Worm (Caenorhabditis elegans) whole organism, L1 larva: Measurements from ENCODE around the gene str-253.

Source experiments
- C04F5.9 ChIP-seq: sonication (generic microtip); optimal IDR thresholded peaks from 2 replicates; lab custom pipeline; 2016; ENCODE audit warnings: missing genetic modification characterization, missing compliant biosample characterization
- C34B4.2 ChIP-seq: sonication (generic microtip); optimal IDR thresholded peaks from 2 replicates; lab custom pipeline; 2017; ENCODE audit warnings: mild to moderate bottlenecking, missing genetic modification characterization, missing compliant biosample characterization
- F16B12.6 ChIP-seq: fragments of 150-350 bp; optimal IDR thresholded peaks from 2 replicates; lab custom pipeline; 2014; ENCODE audit warnings: missing biosample characterization, missing genetic modification characterization
- aly-2 ChIP-seq: fragments of 150-350 bp; optimal IDR thresholded peaks from 2 replicates; lab custom pipeline; 2014; ENCODE audit warnings: missing biosample characterization, missing genetic modification characterization
- blmp-1 ChIP-seq: fragments of 150-350 bp; optimal IDR thresholded peaks from 2 replicates; lab custom pipeline; 2014; ENCODE audit warnings: missing biosample characterization, missing genetic modification characterization
- ceh-8 ChIP-seq: fragments of 200-800 bp; sonication (Bioruptor generic); optimal IDR thresholded peaks from 2 replicates; lab custom pipeline; 2018; ENCODE audit warnings: mild to moderate bottlenecking, missing genetic modification characterization, moderate library complexity, missing compliant biosample characterization
- ceh-90 ChIP-seq: sonication (generic microtip); optimal IDR thresholded peaks from 2 replicates; lab custom pipeline; 2016; ENCODE audit warnings: missing genetic modification characterization, missing compliant biosample characterization
- ces-1 ChIP-seq: fragments of 150-350 bp; optimal IDR thresholded peaks from 2 replicates; lab custom pipeline; 2014; ENCODE audit warnings: missing biosample characterization, missing genetic modification reagents, missing genetic modification characterization
- dpl-1 ChIP-seq, 3 experiments: fragments of 150-350 bp in 2 of 3; sonication (generic microtip) in 1 of 3; optimal IDR thresholded peaks; 2 replicates each; lab custom pipeline; 2014 to 2017; ENCODE audit warnings: missing biosample characterization in 3 of 3, missing genetic modification characterization in 3 of 3, missing genetic modification reagents in 3 of 3
- efl-1 ChIP-seq, 4 experiments: fragments of 150-350 bp; optimal IDR thresholded peaks in 3 of 4; peaks in 1 of 4; 1 replicate in 1 of 4; 2 replicates in 3 of 4; lab custom pipeline; 2014; ENCODE audit warnings: missing biosample characterization in 2 of 4, missing genetic modification characterization in 2 of 4, missing genetic modification reagents in 2 of 4
- egl-13 ChIP-seq: sonication (generic microtip); optimal IDR thresholded peaks from 2 replicates; lab custom pipeline; 2016; ENCODE audit warnings: missing genotype, missing genetic modification reagents, missing genetic modification characterization, missing compliant biosample characterization
- egl-27 ChIP-seq, 2 experiments: fragments of 150-350 bp in 1 of 2; sonication (generic microtip); optimal IDR thresholded peaks; 3 replicates each; lab custom pipeline; 2017 to 2018; ENCODE audit warnings: missing biosample characterization in 2 of 2, missing genetic modification characterization in 2 of 2, missing genetic modification reagents in 2 of 2
- elt-2 ChIP-seq: sonication (generic microtip); optimal IDR thresholded peaks from 2 replicates; lab custom pipeline; 2016; ENCODE audit warnings: missing genetic modification characterization, mild to moderate bottlenecking, inconsistent platforms, missing compliant biosample characterization, missing genetic modification reagents
- elt-3 ChIP-seq, 6 experiments: fragments of 150-350 bp in 1 of 6; sonication (generic microtip); optimal IDR thresholded peaks; 2 replicates each; lab custom pipeline; 2017 to 2018; ENCODE audit warnings: missing biosample characterization in 6 of 6, missing genetic modification characterization in 6 of 6, inconsistent platforms in 1 of 6
- fkh-4 ChIP-seq: sonication (generic microtip); optimal IDR thresholded peaks from 2 replicates; lab custom pipeline; 2016; ENCODE audit warnings: missing compliant biosample characterization, missing genetic modification characterization, borderline replicate concordance
- fos-1 ChIP-seq: fragments of 150-350 bp; optimal IDR thresholded peaks from 2 replicates; lab custom pipeline; 2014; ENCODE audit warnings: missing biosample characterization, missing genetic modification characterization
- hlh-17 ChIP-seq: fragments of 200-800 bp; sonication (Bioruptor generic); optimal IDR thresholded peaks from 2 replicates; lab custom pipeline; 2018; ENCODE audit warnings: missing genetic modification characterization, mild to moderate bottlenecking, missing compliant biosample characterization, moderate library complexity, borderline replicate concordance
- hlh-4 ChIP-seq: sonication (generic microtip); optimal IDR thresholded peaks from 2 replicates; lab custom pipeline; 2016; ENCODE audit warnings: mild to moderate bottlenecking, missing genetic modification characterization, missing compliant biosample characterization
- isw-1 ChIP-seq: fragments of 200-800 bp; sonication (Bioruptor generic); IDR thresholded peaks from 2 replicates; pipeline ENCODE4 v1.3.6; 2022; ENCODE audit warnings: missing genetic modification characterization, missing compliant biosample characterization
- lin-15B ChIP-seq: fragments of 150-350 bp; sonication (generic microtip); optimal IDR thresholded peaks from 3 replicates; lab custom pipeline; 2014; ENCODE audit warnings: missing biosample characterization, missing genetic modification characterization
- lin-35 ChIP-seq, 2 experiments: fragments of 150-350 bp; optimal IDR thresholded peaks; 2 replicates each; lab custom pipeline; 2014; ENCODE audit warnings: missing biosample characterization in 2 of 2, missing genetic modification characterization in 2 of 2, missing genetic modification reagents in 2 of 2
- mdl-1 ChIP-seq, 2 experiments: fragments of 150-350 bp; optimal IDR thresholded peaks; 2 replicates each; lab custom pipeline; 2014 to 2017; ENCODE audit warnings: missing biosample characterization in 2 of 2, missing genetic modification characterization in 2 of 2, inconsistent platforms in 1 of 2
- mef-2 ChIP-seq: fragments of 150-350 bp; optimal IDR thresholded peaks from 2 replicates; lab custom pipeline; 2014; ENCODE audit warnings: missing biosample characterization, missing genetic modification characterization
- nhr-11 ChIP-seq: fragments of 150-350 bp; optimal IDR thresholded peaks from 2 replicates; lab custom pipeline; 2014; ENCODE audit warnings: missing biosample characterization, missing genetic modification characterization
- nhr-12 ChIP-seq: sonication (generic microtip); optimal IDR thresholded peaks from 2 replicates; lab custom pipeline; 2017; ENCODE audit warnings: missing biosample characterization, missing genetic modification characterization
- nhr-20 ChIP-seq: sonication (generic microtip); optimal IDR thresholded peaks from 2 replicates; lab custom pipeline; 2016; ENCODE audit warnings: mild to moderate bottlenecking, missing genetic modification characterization, missing compliant biosample characterization
- nhr-237 ChIP-seq: fragments of 150-350 bp; optimal IDR thresholded peaks from 2 replicates; lab custom pipeline; 2014; ENCODE audit warnings: missing biosample characterization, missing genetic modification characterization
- nhr-47 ChIP-seq: sonication (generic microtip); optimal IDR thresholded peaks from 2 replicates; lab custom pipeline; 2016; ENCODE audit warnings: mild to moderate bottlenecking, missing genetic modification characterization, moderate library complexity, missing compliant biosample characterization
- nhr-71 ChIP-seq: sonication (generic microtip); optimal IDR thresholded peaks from 2 replicates; lab custom pipeline; 2016; ENCODE audit warnings: mild to moderate bottlenecking, missing genetic modification characterization, moderate library complexity, missing compliant biosample characterization
- nhr-85 ChIP-seq: sonication (generic microtip); peaks from one replicate; lab custom pipeline; 2016; ENCODE audit warnings: missing genetic modification characterization, inconsistent platforms, missing compliant biosample characterization
- nhr-90 ChIP-seq: sonication (generic microtip); optimal IDR thresholded peaks from 2 replicates; lab custom pipeline; 2016; ENCODE audit warnings: mild to moderate bottlenecking, missing genetic modification characterization, missing compliant biosample characterization; ENCODE audit not compliant: poor library complexity
- pax-3 ChIP-seq: fragments of 200-800 bp; sonication (Bioruptor generic); optimal IDR thresholded peaks from 2 replicates; lab custom pipeline; 2018; ENCODE audit warnings: mild to moderate bottlenecking, missing genetic modification characterization, moderate library complexity, missing compliant biosample characterization
- snpc-4 ChIP-seq: fragments of 150-350 bp; optimal IDR thresholded peaks from 2 replicates; lab custom pipeline; 2014; ENCODE audit warnings: missing biosample characterization, missing genetic modification characterization
- snu-23 ChIP-seq: sonication (generic microtip); optimal IDR thresholded peaks from 2 replicates; lab custom pipeline; 2016; ENCODE audit warnings: missing genetic modification characterization, missing compliant biosample characterization
- sox-4 ChIP-seq: sonication (generic microtip); optimal IDR thresholded peaks from 2 replicates; lab custom pipeline; 2016; ENCODE audit warnings: missing genetic modification characterization, missing compliant biosample characterization
- swsn-7 ChIP-seq: sonication (generic microtip); optimal IDR thresholded peaks from 2 replicates; lab custom pipeline; 2016; ENCODE audit warnings: missing genetic modification characterization, missing compliant biosample characterization
- unc-30 ChIP-seq: sonication (generic microtip); optimal IDR thresholded peaks from 2 replicates; lab custom pipeline; 2017; ENCODE audit warnings: missing biosample characterization, missing genetic modification characterization
- unc-86 ChIP-seq: sonication (generic microtip); optimal IDR thresholded peaks from 2 replicates; lab custom pipeline; 2016; ENCODE audit warnings: missing genetic modification characterization, missing compliant biosample characterization
- unc-98 ChIP-seq: fragments of 200-800 bp; sonication (Bioruptor generic); IDR thresholded peaks from 2 replicates; pipeline ENCODE4 v1.3.6; 2022; ENCODE audit warnings: missing genetic modification characterization, missing compliant biosample characterization
- zip-4 ChIP-seq: fragments of 200-800 bp; sonication (Bioruptor generic); optimal IDR thresholded peaks from 2 replicates; lab custom pipeline; 2018; ENCODE audit warnings: mild to moderate bottlenecking, missing genetic modification characterization, moderate library complexity, missing compliant biosample characterization

Gene str-253

ce11 chrV:2214428-2215038 lies 39.9 kb downstream of the str-253 start, which contains the start of gene nhr-184 (continued):
- no peak for TF ChIP-seq snpc-4 (tag; lab: Kevin White, UChicago)
- TF ChIP-seq blmp-1 (tag; lab: Kevin White, UChicago), result peak; percentile 2
- no peak for TF ChIP-seq nhr-237 (tag; lab: Kevin White, UChicago)
- TF ChIP-seq fos-1 (tag; lab: Kevin White, UChicago), result no peak
- no peak for TF ChIP-seq ces-1 (GFP tag; lab: Kevin White, UChicago)
- no peak for TF ChIP-seq nhr-85 (tag; lab: Kevin White, UChicago)
- TF ChIP-seq egl-13 (tag; lab: Kevin White, UChicago), result no peak
- TF ChIP-seq hlh-4 (tag; lab: Kevin White, UChicago), result no peak
- no peak for TF ChIP-seq C04F5.9 (tag; lab: Kevin White, UChicago)
- no peak for TF ChIP-seq egl-27 (tag; optimal IDR thresholded peaks at IDR 0.05; lab: Kevin White, UChicago)
- no peak for TF ChIP-seq C34B4.2 (tag; lab: Kevin White, UChicago)
- TF ChIP-seq nhr-12 (tag; lab: Kevin White, UChicago), result no peak
- TF ChIP-seq zip-4 (GFP tag; lab: Kevin White, UChicago), result no peak
- TF ChIP-seq nhr-71 (tag; lab: Kevin White, UChicago), result peak; percentile 11
- TF ChIP-seq elt-3 (tag; optimal IDR thresholded peaks at IDR 0.05; lab: Kevin White, UChicago), result no peak
- peak; percentile 10 for TF ChIP-seq unc-86 (tag; lab: Kevin White, UChicago)
- TF ChIP-seq swsn-7 (tag; lab: Kevin White, UChicago), result no peak
- TF ChIP-seq nhr-47 (tag; lab: Kevin White, UChicago), result no peak
- TF ChIP-seq dpl-1 (GFP tag; optimal IDR thresholded peaks at IDR 0.05; lab: Kevin White, UChicago), result no peak
- no peak for TF ChIP-seq unc-30
- TF ChIP-seq isw-1 (GFP tag; lab: Robert Waterston, UW), result no peak
- no peak for TF ChIP-seq nhr-11
- TF ChIP-seq, all 84 proteins: peak for 10

ce11 chrV:2211936-2212335 lies 42.5 kb downstream of the str-253 start, which contains the start of gene nhr-133:
TSS of gene nhr-133 (minus strand) at chrV:2212118.
- TF ChIP-seq hlh-17 (GFP tag; lab: Kevin White, UChicago) (no peak), nhr-71 (tag; lab: Kevin White, UChicago) (no peak), lin-15B (no peak), C04F5.9 (tag; lab: Kevin White, UChicago) (no peak), ceh-90 (no peak), sox-4 (no peak), aly-2 (tag; lab: Kevin White, UChicago) (no peak), egl-27 (tag; optimal IDR thresholded peaks at IDR 0.05; lab: Kevin White, UChicago) (no peak), nhr-237 (tag; lab: Kevin White, UChicago) (no peak), nhr-20 (tag; lab: Kevin White, UChicago) (peak; percentile 73), lin-35 (GFP tag; optimal IDR thresholded peaks at IDR 0.05; lab: Kevin White, UChicago) (peak in 1 of 2 experiments; percentile 45), mef-2 (tag; lab: Kevin White, UChicago) (no peak), efl-1 (optimal IDR thresholded peaks at IDR 0.05; lab: Kevin White, UChicago) (peak in 1 of 2 experiments; percentile 17), efl-1 (GFP tag; optimal IDR thresholded peaks at IDR 0.05 in 1 of 2; lab: Kevin White, UChicago) (no peak), swsn-7 (tag; lab: Kevin White, UChicago) (no peak), F16B12.6 (no peak), blmp-1 (tag; lab: Kevin White, UChicago) (peak; percentile 22), nhr-12 (tag; lab: Kevin White, UChicago) (no peak), fkh-4 (no peak), elt-2 (peak; percentile 9), dpl-1 (GFP tag; optimal IDR thresholded peaks at IDR 0.05; lab: Kevin White, UChicago) (peak in 2 of 3 experiments; percentile 2 to 8), hlh-4 (tag; lab: Kevin White, UChicago) (no peak), unc-98 (GFP tag; lab: Robert Waterston, UW) (no peak), nhr-90 (no peak), snu-23 (GFP tag; lab: Kevin White, UChicago) (peak; percentile 39), pax-3 (tag; lab: Kevin White, UChicago) (no peak), ceh-8 (GFP tag; lab: Kevin White, UChicago) (no peak), egl-13 (tag; lab: Kevin White, UChicago) (no peak), mdl-1 (tag; optimal IDR thresholded peaks at IDR 0.05; lab: Kevin White, UChicago) (peak in 1 of 2 experiments; percentile 62)
- TF ChIP-seq, all 84 proteins: peak for 8
